Worm (Caenorhabditis elegans) whole organism, midembryonic: ENCODE measurements around the gene F10G7.9.

Experiments used
- cog-1 ChIP-seq: sonication (generic microtip); optimal IDR thresholded peaks from 2 replicates; lab custom pipeline; 2016; ENCODE audit warnings: missing genetic modification characterization, missing compliant biosample characterization
- flt-1 ChIP-seq: fragments of 200-800 bp; sonication (Bioruptor generic); IDR thresholded peaks from 2 replicates; pipeline ENCODE4 v1.3.6; 2022; ENCODE audit warnings: missing genetic modification characterization, missing compliant biosample characterization
- klf-2 ChIP-seq: fragments of 200-800 bp; sonication (Bioruptor generic); conservative IDR thresholded peaks from 2 replicates; pipeline ENCODE4 v1.3.6; 2022; ENCODE audit warnings: missing genetic modification reagents, missing genetic modification characterization, missing compliant biosample characterization
- ztf-23 ChIP-seq: fragments of 200-800 bp; sonication (Bioruptor generic); IDR thresholded peaks from 2 replicates; pipeline ENCODE4 v1.3.6; 2022; ENCODE audit warnings: missing genetic modification reagents, missing genetic modification characterization, missing compliant biosample characterization
- ztf-29 ChIP-seq: fragments of 200-800 bp; sonication (Bioruptor generic); IDR thresholded peaks from 2 replicates; pipeline ENCODE4 v1.3.6; 2022; ENCODE audit warnings: missing genetic modification reagents, missing genetic modification characterization, missing compliant biosample characterization

DNA sequence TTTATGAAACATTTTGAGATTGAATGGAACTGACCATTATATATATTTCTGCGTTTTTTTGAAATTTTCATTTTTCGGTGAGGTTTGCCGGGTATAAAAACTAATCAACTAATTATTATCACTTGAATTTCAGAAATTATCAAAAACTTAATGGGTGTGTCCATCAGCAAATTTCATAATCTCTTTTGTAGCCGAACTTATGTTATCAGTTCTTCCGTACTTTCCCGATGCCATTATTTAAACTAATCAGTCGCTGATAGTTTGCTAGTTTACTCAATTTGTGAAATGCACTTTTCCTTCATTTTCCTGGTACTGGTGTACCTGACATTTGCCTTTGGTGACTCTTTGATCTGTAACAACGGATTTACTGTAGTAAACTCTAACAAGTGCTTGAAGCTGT lies 32.1 kb downstream of the F10G7.9 start:
- TF ChIP-seq cog-1 (tag; lab: Kevin White, UChicago) (no peak), klf-2 (GFP tag; lab: Robert Waterston, UW) (no peak), ztf-29 (GFP tag; lab: Robert Waterston, UW) (no peak), flt-1 (no peak), ztf-23 (GFP tag; lab: Robert Waterston, UW) (no peak)
